Worm (Caenorhabditis elegans) whole organism, L2 larva: ENCODE results near the gene ndua-7.

Experiments used
- F13H6.1 ChIP-seq: sonication (generic microtip); optimal IDR thresholded peaks from 2 replicates; lab custom pipeline; 2016; ENCODE audit warnings: missing genetic modification characterization, missing compliant biosample characterization
- R02D3.7 ChIP-seq: fragments of 150-350 bp; optimal IDR thresholded peaks from 2 replicates; lab custom pipeline; 2014; ENCODE audit warnings: missing biosample characterization, missing genetic modification characterization
- Y55F3AM.14 ChIP-seq: fragments of 200-800 bp; sonication (Bioruptor generic); optimal IDR thresholded peaks from 2 replicates; lab custom pipeline; 2018; ENCODE audit warnings: mild to moderate bottlenecking, missing genetic modification characterization, missing compliant biosample characterization
- ZK546.5 ChIP-seq: sonication (generic microtip); optimal IDR thresholded peaks from 2 replicates; lab custom pipeline; 2017; ENCODE audit warnings: missing biosample characterization, missing genetic modification characterization
- alr-1 ChIP-seq: fragments of 150-350 bp; optimal IDR thresholded peaks from 2 replicates; lab custom pipeline; 2014; ENCODE audit warnings: missing biosample characterization, missing genetic modification characterization
- aly-2 ChIP-seq: fragments of 150-350 bp; optimal IDR thresholded peaks from 2 replicates; lab custom pipeline; 2014; ENCODE audit warnings: missing biosample characterization, missing genetic modification characterization
- blmp-1 ChIP-seq: sonication (generic microtip); optimal IDR thresholded peaks from 2 replicates; lab custom pipeline; 2017; ENCODE audit warnings: missing genetic modification characterization, mild to moderate bottlenecking, missing compliant biosample characterization, antibody characterized with exemption, moderate library complexity; ENCODE audit not compliant: insufficient read depth
- ceh-16 ChIP-seq: fragments of 150-350 bp; optimal IDR thresholded peaks from 2 replicates; lab custom pipeline; 2014; ENCODE audit warnings: missing biosample characterization, missing genetic modification characterization
- crh-2 ChIP-seq: sonication (generic microtip); optimal IDR thresholded peaks from 2 replicates; lab custom pipeline; 2017; ENCODE audit warnings: missing biosample characterization, missing genetic modification characterization
- dmd-4 ChIP-seq: sonication (generic microtip); optimal IDR thresholded peaks from 2 replicates; lab custom pipeline; 2017; ENCODE audit warnings: missing biosample characterization, missing genetic modification characterization
- egl-27 ChIP-seq: sonication (generic microtip); optimal IDR thresholded peaks from 3 replicates; lab custom pipeline; 2017; ENCODE audit warnings: missing biosample characterization, missing genetic modification reagents, missing genetic modification characterization
- elt-3 ChIP-seq: sonication (generic microtip); optimal IDR thresholded peaks from 2 replicates; lab custom pipeline; 2017; ENCODE audit warnings: missing biosample characterization, missing genetic modification characterization
- fos-1 ChIP-seq: fragments of 150-350 bp; optimal IDR thresholded peaks from 2 replicates; lab custom pipeline; 2014; ENCODE audit warnings: missing biosample characterization, missing genetic modification characterization
- gmeb-1 ChIP-seq: fragments of 150-350 bp; optimal IDR thresholded peaks from 2 replicates; lab custom pipeline; 2014; ENCODE audit warnings: missing biosample characterization, missing genetic modification characterization
- lin-11 ChIP-seq: fragments of 150-350 bp; sonication (generic microtip); optimal IDR thresholded peaks from 2 replicates; lab custom pipeline; 2014; ENCODE audit warnings: missing biosample characterization, missing genetic modification characterization, inconsistent platforms, mixed read lengths
- lin-13 ChIP-seq: fragments of 150-350 bp; optimal IDR thresholded peaks from 2 replicates; lab custom pipeline; 2014; ENCODE audit warnings: missing biosample characterization, missing genetic modification reagents, missing genetic modification characterization
- lsy-2 ChIP-seq, 2 experiments: fragments of 150-350 bp in 1 of 2; sonication (generic microtip) in 1 of 2; optimal IDR thresholded peaks; 2 replicates each; lab custom pipeline; 2014 to 2017; ENCODE audit warnings: missing biosample characterization in 2 of 2, missing genetic modification characterization in 2 of 2
- mab-5 ChIP-seq: fragments of 150-350 bp; optimal IDR thresholded peaks from 2 replicates; lab custom pipeline; 2014; ENCODE audit warnings: missing biosample characterization, missing genetic modification characterization
- mdl-1 ChIP-seq, 2 experiments: fragments of 150-350 bp in 1 of 2; sonication (generic microtip) in 1 of 2; optimal IDR thresholded peaks; 2 replicates each; lab custom pipeline; 2017; ENCODE audit warnings: missing biosample characterization in 2 of 2, missing genetic modification characterization in 2 of 2
- nhr-10 ChIP-seq: sonication (generic microtip); optimal IDR thresholded peaks from 2 replicates; lab custom pipeline; 2017; ENCODE audit warnings: missing biosample characterization, missing genetic modification characterization
- nhr-11 ChIP-seq: fragments of 150-350 bp; optimal IDR thresholded peaks from 2 replicates; lab custom pipeline; 2014; ENCODE audit warnings: missing biosample characterization, missing genetic modification characterization
- nhr-12 ChIP-seq: fragments of 150-350 bp; optimal IDR thresholded peaks from 2 replicates; lab custom pipeline; 2014; ENCODE audit warnings: missing biosample characterization, missing genetic modification characterization
- nhr-129 ChIP-seq: fragments of 150-350 bp; optimal IDR thresholded peaks from 2 replicates; lab custom pipeline; 2014; ENCODE audit warnings: missing biosample characterization, missing genetic modification characterization
- nhr-21 ChIP-seq: fragments of 150-350 bp; optimal IDR thresholded peaks from 2 replicates; lab custom pipeline; 2014; ENCODE audit warnings: missing biosample characterization, missing genetic modification characterization
- nhr-23 ChIP-seq: fragments of 150-350 bp; optimal IDR thresholded peaks from 2 replicates; lab custom pipeline; 2014; ENCODE audit warnings: missing biosample characterization, missing genetic modification reagents, missing genetic modification characterization
- nhr-25 ChIP-seq: fragments of 150-350 bp; sonication (generic microtip); optimal IDR thresholded peaks from 3 replicates; lab custom pipeline; 2014; ENCODE audit warnings: missing biosample characterization, missing genetic modification characterization
- nhr-6 ChIP-seq: fragments of 150-350 bp; optimal IDR thresholded peaks from 2 replicates; lab custom pipeline; 2014; ENCODE audit warnings: missing biosample characterization, missing genetic modification characterization
- nhr-77 ChIP-seq: fragments of 150-350 bp; optimal IDR thresholded peaks from 2 replicates; lab custom pipeline; 2014; ENCODE audit warnings: missing biosample characterization, missing genetic modification characterization
- peb-1 ChIP-seq: fragments of 150-350 bp; optimal IDR thresholded peaks from 2 replicates; lab custom pipeline; 2014; ENCODE audit warnings: missing biosample characterization, missing genetic modification characterization
- skn-1 ChIP-seq: sonication (generic microtip); optimal IDR thresholded peaks from 2 replicates; lab custom pipeline; 2017; ENCODE audit warnings: missing biosample characterization, missing genetic modification characterization
- sma-3 ChIP-seq: sonication (generic microtip); optimal IDR thresholded peaks from 2 replicates; lab custom pipeline; 2016; ENCODE audit warnings: missing genetic modification reagents, missing genetic modification characterization, missing compliant biosample characterization
- sma-9 ChIP-seq, 2 experiments: fragments of 150-350 bp in 1 of 2; sonication (generic microtip) in 1 of 2; optimal IDR thresholded peaks; 2 replicates each; lab custom pipeline; 2014 to 2016; ENCODE audit warnings: missing genetic modification characterization in 2 of 2, mild to moderate bottlenecking in 1 of 2, missing biosample characterization in 1 of 2, missing compliant biosample characterization in 1 of 2, missing genetic modification reagents in 1 of 2, moderate library complexity in 1 of 2
- snpc-4 ChIP-seq: fragments of 150-350 bp; optimal IDR thresholded peaks from 2 replicates; lab custom pipeline; 2014; ENCODE audit warnings: missing biosample characterization, missing genetic modification characterization
- unc-39 ChIP-seq: fragments of 150-350 bp; optimal IDR thresholded peaks from 2 replicates; lab custom pipeline; 2014; ENCODE audit warnings: missing biosample characterization, missing genetic modification characterization
- unc-55 ChIP-seq: fragments of 150-350 bp; sonication (generic microtip); optimal IDR thresholded peaks from 3 replicates; lab custom pipeline; 2014; ENCODE audit warnings: missing biosample characterization, missing genetic modification reagents, missing genetic modification characterization
- zag-1 ChIP-seq: fragments of 150-350 bp; optimal IDR thresholded peaks from 2 replicates; lab custom pipeline; 2014; ENCODE audit warnings: missing biosample characterization, missing genetic modification characterization
- ztf-11 ChIP-seq: sonication (generic microtip); optimal IDR thresholded peaks from 2 replicates; lab custom pipeline; 2017; ENCODE audit warnings: missing biosample characterization, missing genetic modification characterization

Gene ndua-7

DNA sequence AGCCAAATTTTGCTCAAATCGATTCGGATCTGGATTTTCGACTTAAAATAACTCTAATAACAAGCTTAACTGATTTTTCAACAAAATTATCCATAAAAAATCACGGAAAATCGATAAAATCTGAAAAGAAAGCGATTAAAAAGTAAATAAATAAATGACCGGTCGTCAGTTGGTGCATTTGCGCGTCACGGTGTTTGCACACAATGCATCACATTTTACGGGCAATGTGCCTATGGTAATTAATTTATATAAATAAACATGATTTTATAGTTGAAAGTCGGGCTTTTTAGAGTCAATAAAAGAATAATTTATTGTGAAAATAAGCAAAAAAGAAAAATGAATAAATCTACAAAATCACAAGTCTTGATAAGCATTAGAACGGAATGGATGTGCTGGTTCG lies 362 bp upstream of the ndua-7 start (continued):
- TF ChIP-seq nhr-6: no peak
- TF ChIP-seq, all 48 proteins: peak for 8

- TF ChIP-seq snpc-4 (no peak), Y55F3AM.14 (no peak), egl-27 (tag; lab: Kevin White, UChicago) (no peak), blmp-1 (no peak), ztf-11 (tag; lab: Kevin White, UChicago) (no peak), unc-55 (no peak), nhr-25 (tag; lab: Kevin White, UChicago) (no peak), fos-1 (no peak), nhr-12 (no peak), peb-1 (tag; lab: Kevin White, UChicago) (no peak), elt-3 (no peak), crh-2 (tag; lab: Kevin White, UChicago) (no peak), nhr-23 (tag; lab: Kevin White, UChicago) (no peak), dmd-4 (no peak), aly-2 (no peak)
These were observed 1.5 kb downstream of the ndua-7 start, which contains the start of gene F45H10.2 for ce11 chrII:13492948-13493347. Gene F45H10.2 (minus strand): TSS chrII:13493048.

DNA sequence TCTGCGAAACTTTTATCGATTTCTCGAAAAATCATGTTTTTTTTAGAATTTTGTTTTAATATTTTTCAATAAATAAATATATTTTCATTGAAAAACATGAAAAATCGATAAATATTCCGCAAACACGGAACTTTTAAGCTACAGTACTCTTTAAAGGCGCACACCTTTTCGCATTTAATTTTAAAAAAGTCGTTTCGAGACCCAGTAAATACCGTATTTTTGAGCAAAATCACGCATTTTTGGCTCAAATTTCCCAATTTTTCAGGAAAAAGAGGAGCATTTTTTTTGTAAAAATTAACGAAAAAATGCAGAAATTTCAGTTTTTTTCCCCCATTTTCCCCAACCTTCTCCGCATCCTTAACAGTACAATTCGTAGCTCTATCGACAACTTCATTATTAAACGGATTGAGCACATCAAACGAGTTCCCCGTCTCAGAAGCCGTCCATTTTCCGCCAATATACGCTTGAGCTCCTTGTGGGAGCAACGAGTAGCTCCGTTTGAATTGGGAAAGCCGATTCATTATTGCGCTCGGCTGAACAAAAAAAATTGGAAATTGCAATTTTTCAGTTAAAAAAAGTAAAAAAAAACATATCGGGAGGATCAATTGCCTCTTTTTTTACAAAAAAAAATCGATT lies 3.0 kb downstream of the ndua-7 start, which contains the start of gene alh-7:
alh-7 (minus strand) TSS at position 533 of the 636 bp plus-strand sequence.
- TF ChIP-seq sma-3 (GFP tag; lab: Kevin White, UChicago): no peak
- TF ChIP-seq crh-2 (tag; lab: Kevin White, UChicago): no peak
- TF ChIP-seq gmeb-1 (tag; lab: Kevin White, UChicago): no peak
- no peak for TF ChIP-seq ztf-11 (tag; lab: Kevin White, UChicago)
- no peak for TF ChIP-seq nhr-6
- TF ChIP-seq nhr-25 (tag; lab: Kevin White, UChicago): no peak
- no peak for TF ChIP-seq ceh-16 (tag; lab: Kevin White, UChicago)
- no peak for TF ChIP-seq blmp-1
- no peak for TF ChIP-seq egl-27 (tag; lab: Kevin White, UChicago)
- no peak for TF ChIP-seq nhr-129
- no peak for TF ChIP-seq nhr-21 (tag; lab: Kevin White, UChicago)
- TF ChIP-seq nhr-10 (tag; lab: Kevin White, UChicago): no peak
- no peak for TF ChIP-seq lin-11 (tag; lab: Kevin White, UChicago)
- TF ChIP-seq fos-1: no peak
- TF ChIP-seq lsy-2 (tag; optimal IDR thresholded peaks at IDR 0.05; lab: Kevin White, UChicago): no peak
- no peak for TF ChIP-seq alr-1 (tag; lab: Kevin White, UChicago)
- no peak for TF ChIP-seq nhr-12

ce11 chrII:13489896-13490295 lies 4.5 kb downstream of the ndua-7 start:
- TF ChIP-seq nhr-77: no peak
- no peak for TF ChIP-seq nhr-129
- TF ChIP-seq Y55F3AM.14: no peak
- TF ChIP-seq sma-9 (GFP tag; optimal IDR thresholded peaks at IDR 0.05; lab: Kevin White, UChicago): no peak
- no peak for TF ChIP-seq sma-9 (tag; optimal IDR thresholded peaks at IDR 0.05; lab: Kevin White, UChicago)
- TF ChIP-seq gmeb-1 (tag; lab: Kevin White, UChicago): no peak
- no peak for TF ChIP-seq crh-2 (tag; lab: Kevin White, UChicago)
- TF ChIP-seq unc-55: no peak
- no peak for TF ChIP-seq R02D3.7 (tag; lab: Kevin White, UChicago)
- TF ChIP-seq mdl-1 (tag; optimal IDR thresholded peaks at IDR 0.05; lab: Kevin White, UChicago): no peak
- no peak for TF ChIP-seq lin-13 (GFP tag; lab: Kevin White, UChicago)
- no peak for TF ChIP-seq fos-1
- no peak for TF ChIP-seq ceh-16 (tag; lab: Kevin White, UChicago)

- TF ChIP-seq nhr-11 (tag; lab: Kevin White, UChicago) (no peak), R02D3.7 (tag; lab: Kevin White, UChicago) (no peak), blmp-1 (no peak), unc-55 (no peak), skn-1 (tag; lab: Kevin White, UChicago) (no peak), zag-1 (no peak), lin-11 (tag; lab: Kevin White, UChicago) (no peak), dmd-4 (no peak), nhr-12 (no peak), nhr-23 (tag; lab: Kevin White, UChicago) (no peak), ZK546.5 (tag; lab: Kevin White, UChicago) (no peak), mab-5 (tag; lab: Kevin White, UChicago) (no peak), alr-1 (tag; lab: Kevin White, UChicago) (no peak), nhr-77 (no peak), unc-39 (tag; lab: Kevin White, UChicago) (no peak), F13H6.1 (tag; lab: Kevin White, UChicago) (no peak), gmeb-1 (tag; lab: Kevin White, UChicago) (no peak), nhr-21 (tag; lab: Kevin White, UChicago) (no peak)
These were observed 6.8 kb downstream of the ndua-7 start for ce11 chrII:13487563-13487962.
